Worm (Caenorhabditis elegans) whole organism, L3 larva: ENCODE results near the gene sta-1.

Experiments used
- ama-1 ChIP-seq: fragments of 150-350 bp; optimal IDR thresholded peaks from 2 replicates; lab custom pipeline; 2018
- ceh-82 ChIP-seq: fragments of 150-350 bp; optimal IDR thresholded peaks from 2 replicates; lab custom pipeline; 2014; ENCODE audit warnings: missing biosample characterization, missing genetic modification characterization
- elt-2 ChIP-seq: sonication (generic microtip); optimal IDR thresholded peaks from 2 replicates; lab custom pipeline; 2016; ENCODE audit warnings: missing genetic modification reagents, mild to moderate bottlenecking, missing genetic modification characterization, missing compliant biosample characterization
- fos-1 ChIP-seq: fragments of 150-350 bp; optimal IDR thresholded peaks from 2 replicates; lab custom pipeline; 2014; ENCODE audit warnings: missing biosample characterization, missing genetic modification characterization
- lin-39 ChIP-seq: fragments of 150-350 bp; optimal IDR thresholded peaks from 2 replicates; lab custom pipeline; 2018; ENCODE audit warnings: missing biosample characterization, missing genetic modification reagents, missing genetic modification characterization
- nhr-23 ChIP-seq: fragments of 150-350 bp; optimal IDR thresholded peaks from 2 replicates; lab custom pipeline; 2014; ENCODE audit warnings: missing biosample characterization, missing genetic modification reagents, missing genetic modification characterization
- nhr-237 ChIP-seq: fragments of 150-350 bp; optimal IDR thresholded peaks from 2 replicates; lab custom pipeline; 2014; ENCODE audit warnings: missing biosample characterization, missing genetic modification characterization
- zag-1 ChIP-seq: fragments of 150-350 bp; optimal IDR thresholded peaks from 2 replicates; lab custom pipeline; 2014; ENCODE audit warnings: missing biosample characterization, missing genetic modification characterization
- ztf-4 ChIP-seq: fragments of 150-350 bp; optimal IDR thresholded peaks from 2 replicates; lab custom pipeline; 2014; ENCODE audit warnings: missing biosample characterization, missing genetic modification characterization

DNA sequence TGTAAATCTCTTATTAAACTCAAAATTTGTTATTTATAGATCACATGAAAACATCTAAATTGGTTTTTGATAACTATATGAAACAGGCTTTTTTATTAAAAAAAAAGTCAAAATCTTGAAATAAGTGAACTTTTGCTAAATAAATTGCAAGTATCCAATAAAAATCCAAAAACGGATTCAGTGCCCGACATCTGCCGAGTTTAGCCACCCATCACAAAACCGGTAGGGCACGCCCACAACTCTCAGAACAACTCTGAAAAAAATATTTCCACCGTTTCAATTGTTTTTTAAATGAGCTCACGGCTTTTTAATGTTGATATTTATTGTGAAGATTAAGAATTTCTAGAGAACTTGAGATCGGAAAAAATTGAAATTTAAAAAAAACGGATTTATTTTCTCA lies 45.6 kb downstream of the sta-1 start:
- no peak for TF ChIP-seq ztf-4 (tag; lab: Kevin White, UChicago)
- TF ChIP-seq nhr-237 (tag; lab: Kevin White, UChicago), result no peak
- TF ChIP-seq lin-39, result no peak
- no peak for TF ChIP-seq ceh-82 (tag; lab: Kevin White, UChicago)
- TF ChIP-seq elt-2 (tag; lab: Kevin White, UChicago), result no peak
- no peak for TF ChIP-seq ama-1 (lab: Kevin White, UChicago)
- no peak for TF ChIP-seq fos-1 (tag; lab: Kevin White, UChicago)
- TF ChIP-seq zag-1, result no peak
- TF ChIP-seq nhr-23 (tag; lab: Kevin White, UChicago), result no peak
